Worm (Caenorhabditis elegans) whole organism, midembryonic: ENCODE measurements around the gene tsp-8.
A peak's percentile ranks its signal among the peaks of the same experiment; 100 is the strongest.

Experiments used
- T22C8.4 ChIP-seq: fragments of 200-800 bp; sonication (Bioruptor generic); IDR thresholded peaks from 2 replicates; pipeline ENCODE4 v1.3.6; 2022; ENCODE audit warnings: missing genetic modification characterization, missing compliant biosample characterization
- cog-1 ChIP-seq: sonication (generic microtip); optimal IDR thresholded peaks from 2 replicates; lab custom pipeline; 2016; ENCODE audit warnings: missing genetic modification characterization, missing compliant biosample characterization
- flt-1 ChIP-seq: fragments of 200-800 bp; sonication (Bioruptor generic); IDR thresholded peaks from 2 replicates; pipeline ENCODE4 v1.3.6; 2022; ENCODE audit warnings: missing genetic modification characterization, missing compliant biosample characterization
- klf-2 ChIP-seq: fragments of 200-800 bp; sonication (Bioruptor generic); conservative IDR thresholded peaks from 2 replicates; pipeline ENCODE4 v1.3.6; 2022; ENCODE audit warnings: missing genetic modification reagents, missing genetic modification characterization, missing compliant biosample characterization
- med-1 ChIP-seq: sonication (generic microtip); optimal IDR thresholded peaks from 2 replicates; lab custom pipeline; 2017; ENCODE audit warnings: missing genetic modification characterization, mild to moderate bottlenecking, missing compliant biosample characterization, antibody characterized with exemption, missing genetic modification reagents; ENCODE audit not compliant: insufficient read depth
- ref-1 ChIP-seq: fragments of 200-800 bp; sonication (Bioruptor generic); conservative IDR thresholded peaks from 2 replicates; pipeline ENCODE4 v1.3.6; 2022; ENCODE audit warnings: missing genetic modification reagents, missing genetic modification characterization, missing compliant biosample characterization
- tab-1 ChIP-seq: fragments of 200-800 bp; sonication (Bioruptor generic); IDR thresholded peaks from 2 replicates; pipeline ENCODE4 v1.3.6; 2022; ENCODE audit warnings: missing genetic modification characterization, missing compliant biosample characterization
- ztf-23 ChIP-seq: fragments of 200-800 bp; sonication (Bioruptor generic); IDR thresholded peaks from 2 replicates; pipeline ENCODE4 v1.3.6; 2022; ENCODE audit warnings: missing genetic modification reagents, missing genetic modification characterization, missing compliant biosample characterization
- ztf-29 ChIP-seq: fragments of 200-800 bp; sonication (Bioruptor generic); IDR thresholded peaks from 2 replicates; pipeline ENCODE4 v1.3.6; 2022; ENCODE audit warnings: missing genetic modification reagents, missing genetic modification characterization, missing compliant biosample characterization

tsp-8 gene

DNA sequence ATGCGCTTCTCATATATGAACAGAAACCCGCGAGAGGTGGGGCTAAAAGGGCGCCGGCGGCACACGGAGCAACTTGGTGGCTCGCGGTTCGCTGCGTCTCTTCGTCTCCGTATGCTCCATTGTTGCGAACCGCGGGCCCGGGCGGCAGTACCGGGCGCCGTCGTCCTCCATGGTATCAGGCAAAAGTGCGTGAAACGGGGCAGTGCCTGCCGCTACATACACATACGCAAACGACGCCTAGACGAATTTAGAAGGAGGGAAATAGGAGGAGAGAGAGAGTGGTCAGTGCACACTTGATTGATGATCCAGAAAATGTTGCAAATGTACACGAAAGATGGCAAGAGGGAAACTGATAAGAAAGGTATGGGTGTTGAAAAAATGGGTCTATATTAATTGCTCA is 15.2 kb upstream of the tsp-8 start:
- TF ChIP-seq ztf-23 (GFP tag; lab: Robert Waterston, UW) (0 out of 2 replicates have a peak, but pooled peaks have one; percentile 24), ref-1 (GFP tag; lab: Robert Waterston, UW) (no peak), klf-2 (GFP tag; lab: Robert Waterston, UW) (no peak)

DNA sequence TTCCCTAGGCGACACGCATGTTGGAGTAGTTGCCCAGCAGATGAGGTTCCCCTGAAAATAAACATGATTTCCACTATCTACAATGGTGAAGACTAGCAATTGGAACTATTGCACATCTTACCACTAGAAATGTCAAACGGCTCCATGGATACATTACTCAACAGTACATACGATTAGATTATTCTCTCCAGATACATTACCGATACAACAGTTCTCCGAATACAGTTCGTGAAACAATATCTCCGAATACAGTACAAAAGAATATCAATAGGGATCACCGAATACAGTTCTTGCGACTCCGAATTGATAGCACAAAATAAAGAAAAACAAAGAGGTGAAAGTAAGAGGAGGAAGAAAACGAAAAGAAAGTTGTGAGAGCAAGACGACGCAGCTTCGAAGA is 14.5 kb upstream of the tsp-8 start, which contains the start of gene C05G5.7:
C05G5.7 (minus strand) TSS at position 1 of the 400 bp plus-strand sequence.
- TF ChIP-seq T22C8.4 (GFP tag; lab: Robert Waterston, UW) (no peak), med-1 (no peak), cog-1 (tag; lab: Kevin White, UChicago) (no peak), flt-1 (no peak), ztf-29 (no peak), ztf-23 (GFP tag; lab: Robert Waterston, UW) (no peak), klf-2 (GFP tag; lab: Robert Waterston, UW) (no peak), tab-1 (no peak), ref-1 (GFP tag; lab: Robert Waterston, UW) (no peak)

- no peak for TF ChIP-seq ref-1 (GFP tag; lab: Robert Waterston, UW)
These were observed 13.9 kb upstream of the tsp-8 start for ce11 chrX:14743210-14743609.

DNA sequence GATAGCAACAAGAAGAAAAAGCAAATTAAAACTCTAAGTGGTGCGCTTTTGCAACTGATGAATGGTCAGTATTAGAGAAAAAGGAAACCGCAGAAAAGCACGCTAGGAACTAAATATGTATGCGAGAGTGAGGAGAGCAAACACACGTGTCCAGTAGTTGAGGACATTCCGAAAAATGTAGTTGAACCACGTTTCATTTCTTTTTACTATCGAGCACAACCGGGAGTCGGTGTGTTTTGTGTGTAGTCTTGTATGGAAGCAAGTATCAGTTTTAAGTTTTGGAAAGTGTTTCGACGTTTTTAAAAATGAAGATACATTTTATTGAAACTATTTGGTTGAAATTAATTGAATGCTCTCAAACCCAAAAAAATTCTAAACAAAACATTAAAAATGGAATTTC is 10.7 kb upstream of the tsp-8 start, which contains the start of gene C05G5.1:
C05G5.1 (minus strand) TSS at position 101 of the 400 bp plus-strand sequence.
- no peak for TF ChIP-seq ztf-29
- TF ChIP-seq cog-1 (tag; lab: Kevin White, UChicago): no peak
- TF ChIP-seq med-1: no peak
- TF ChIP-seq klf-2 (GFP tag; lab: Robert Waterston, UW): no peak
- no peak for TF ChIP-seq flt-1
- TF ChIP-seq ref-1 (GFP tag; lab: Robert Waterston, UW): no peak
- no peak for TF ChIP-seq ztf-23 (GFP tag; lab: Robert Waterston, UW)
- TF ChIP-seq T22C8.4 (GFP tag; lab: Robert Waterston, UW): no peak
- no peak for TF ChIP-seq tab-1

ce11 chrX:14739466-14739865 is 10.2 kb upstream of the tsp-8 start:
- no peak for TF ChIP-seq med-1
- TF ChIP-seq tab-1: no peak
- no peak for TF ChIP-seq flt-1
- no peak for TF ChIP-seq T22C8.4 (GFP tag; lab: Robert Waterston, UW)
- TF ChIP-seq ztf-29: no peak
- TF ChIP-seq cog-1 (tag; lab: Kevin White, UChicago): no peak
- TF ChIP-seq ztf-23 (GFP tag; lab: Robert Waterston, UW): no peak
- no peak for TF ChIP-seq klf-2 (GFP tag; lab: Robert Waterston, UW)

DNA sequence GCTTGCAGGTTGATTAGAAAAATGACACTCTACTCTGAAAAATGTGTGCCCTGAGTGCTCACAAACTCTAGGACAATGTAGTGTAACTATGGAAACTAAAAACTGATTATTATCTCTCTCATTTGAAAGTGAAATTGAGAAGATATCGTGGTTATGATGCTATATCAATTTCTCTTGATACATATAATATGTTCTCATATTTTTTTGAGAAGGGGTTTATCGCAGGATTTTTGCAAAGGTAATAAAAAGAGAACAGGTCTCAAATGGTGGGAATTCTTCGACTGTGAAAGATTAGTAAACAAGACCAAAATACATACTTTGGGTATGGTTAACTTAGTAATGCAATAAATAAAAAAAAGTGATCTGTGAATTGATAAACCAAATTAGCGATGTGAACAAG is 8.3 kb upstream of the tsp-8 start:
- TF ChIP-seq ztf-29 (no peak), ztf-23 (GFP tag; lab: Robert Waterston, UW) (no peak), flt-1 (no peak), cog-1 (tag; lab: Kevin White, UChicago) (no peak), tab-1 (no peak), ref-1 (GFP tag; lab: Robert Waterston, UW) (no peak), T22C8.4 (GFP tag; lab: Robert Waterston, UW) (no peak), med-1 (no peak), klf-2 (GFP tag; lab: Robert Waterston, UW) (no peak)

DNA sequence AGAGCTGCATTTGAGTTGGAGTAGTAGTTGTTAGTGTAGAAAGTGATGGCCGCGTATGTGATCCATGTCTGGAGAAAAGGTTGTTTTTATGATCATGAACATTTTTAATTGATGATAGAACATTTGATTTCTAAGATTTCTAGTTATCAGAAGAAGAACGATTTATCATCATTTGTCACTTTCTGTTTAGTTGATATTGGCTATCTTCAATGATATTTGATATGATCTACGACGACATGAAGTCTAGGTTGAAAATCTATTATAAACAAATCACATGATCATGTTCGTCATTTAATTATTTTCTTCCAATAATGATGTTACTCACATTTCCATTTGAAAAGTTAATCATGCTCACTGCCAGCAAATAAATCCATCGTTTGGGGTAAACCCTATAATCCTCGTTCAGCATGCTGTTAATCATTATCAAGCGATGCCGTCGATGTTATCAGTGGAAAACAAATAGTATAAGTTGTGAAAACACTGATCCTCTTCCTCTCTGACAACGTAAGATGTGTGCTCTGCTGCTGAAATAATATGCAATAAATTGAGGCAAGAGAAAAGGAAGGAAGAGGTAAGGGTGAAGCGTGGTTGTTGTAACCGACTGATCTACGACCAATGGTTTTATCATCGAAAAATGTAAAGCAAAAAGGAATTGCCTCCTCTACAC is 7.8 kb upstream of the tsp-8 start:
- TF ChIP-seq flt-1 (no peak), ztf-23 (GFP tag; lab: Robert Waterston, UW) (no peak), ref-1 (GFP tag; lab: Robert Waterston, UW) (no peak), T22C8.4 (GFP tag; lab: Robert Waterston, UW) (no peak), med-1 (no peak), cog-1 (tag; lab: Kevin White, UChicago) (no peak), tab-1 (no peak), klf-2 (GFP tag; lab: Robert Waterston, UW) (no peak), ztf-29 (no peak)

DNA sequence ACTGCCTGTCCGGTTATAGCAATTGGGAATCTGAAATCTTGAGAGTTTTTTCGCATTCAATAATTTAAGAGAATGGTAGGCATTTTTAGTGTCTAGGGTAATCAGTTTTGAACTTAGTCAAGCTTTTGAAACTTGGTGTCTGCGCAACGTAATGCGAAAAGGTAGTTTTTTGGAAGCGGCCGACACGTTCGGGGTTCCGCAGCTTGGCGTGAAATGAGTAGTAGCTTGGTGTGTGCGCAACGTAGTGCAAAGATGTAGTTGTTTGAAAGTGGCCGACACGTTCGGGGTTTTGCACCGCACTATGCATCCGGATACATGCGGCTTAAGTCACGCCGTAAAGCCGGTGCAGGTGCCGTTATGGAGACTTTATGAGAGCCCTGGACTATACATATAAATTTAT is 6.9 kb upstream of the tsp-8 start:
- TF ChIP-seq ztf-29 (no peak), tab-1 (no peak), ztf-23 (GFP tag; lab: Robert Waterston, UW) (no peak), med-1 (no peak), cog-1 (tag; lab: Kevin White, UChicago) (no peak), klf-2 (GFP tag; lab: Robert Waterston, UW) (no peak), ref-1 (GFP tag; lab: Robert Waterston, UW) (no peak), flt-1 (no peak), T22C8.4 (GFP tag; lab: Robert Waterston, UW) (no peak)

ce11 chrX:14731828-14732331 is 2.6 kb upstream of the tsp-8 start, which contains the start of gene F33C8.4:
Gene F33C8.4 (plus strand): TSS chrX:14732281.
- TF ChIP-seq cog-1 (tag; lab: Kevin White, UChicago) (no peak), ztf-29 (no peak), tab-1 (no peak), med-1 (no peak), ref-1 (GFP tag; lab: Robert Waterston, UW) (no peak), flt-1 (no peak), klf-2 (GFP tag; lab: Robert Waterston, UW) (no peak), ztf-23 (GFP tag; lab: Robert Waterston, UW) (no peak), T22C8.4 (GFP tag; lab: Robert Waterston, UW) (no peak)

- TF ChIP-seq flt-1 (0 out of 2 replicates have a peak, but pooled peaks have one; percentile 26), ztf-23 (GFP tag; lab: Robert Waterston, UW) (no peak)
These were observed 4.4 kb downstream of the tsp-8 start for ce11 chrX:14724935-14725334.
